Worm (Caenorhabditis elegans): Measurements from ENCODE around the gene pik-1.

DNA sequence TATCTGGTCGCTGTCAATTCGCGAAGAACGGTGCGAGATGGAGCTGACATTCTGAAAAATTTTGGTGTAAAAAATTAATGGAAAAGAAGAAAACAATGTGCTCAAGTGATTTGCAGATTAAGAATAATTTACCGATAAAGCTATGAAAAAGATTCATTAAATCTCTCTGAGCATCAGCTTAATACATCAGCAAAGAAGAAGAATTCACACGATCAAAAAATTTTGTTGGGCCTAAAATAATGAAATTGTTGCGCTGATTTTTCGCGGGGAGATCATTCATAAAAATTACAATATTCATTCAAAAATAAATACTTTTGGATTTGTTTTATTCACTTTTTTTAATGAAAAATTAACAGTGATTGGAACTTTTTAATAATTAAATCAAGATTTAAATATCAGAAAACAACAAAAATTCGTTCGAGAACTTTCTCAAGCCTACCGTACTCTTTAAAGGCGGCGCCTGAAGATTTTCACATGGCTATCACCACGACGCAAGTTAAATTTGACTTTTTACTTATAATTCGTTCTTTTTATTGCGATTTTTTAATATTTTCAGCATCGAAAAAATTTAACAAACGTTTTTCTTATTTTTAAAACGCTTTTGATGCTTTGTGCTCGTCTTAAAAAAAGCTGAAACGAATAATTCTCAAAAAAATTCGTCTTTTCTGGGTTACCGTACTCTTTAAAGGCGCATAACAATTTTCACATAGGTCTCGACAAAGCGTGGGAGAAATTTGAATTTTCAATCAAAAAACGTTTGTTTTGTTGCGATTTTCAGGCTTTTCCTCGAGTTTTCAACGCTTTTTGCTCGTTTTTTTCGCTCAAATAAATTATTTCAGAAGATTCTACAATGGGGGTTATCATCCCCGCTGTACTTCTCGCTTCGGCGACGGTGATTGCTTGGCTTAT, 15.1 kb upstream of the pik-1 start, which contains the start of the genes memi-2 and cyp-31A5:
- TF ChIP-seq elt-2 (tag; optimal IDR thresholded peaks at IDR 0.05) (no peak), nfya-1 (tag; optimal IDR thresholded peaks at IDR 0.05) (no peak), fax-1 (tag; optimal IDR thresholded peaks at IDR 0.05) (no peak), tbx-2 (tag; optimal IDR thresholded peaks at IDR 0.05) (no peak), ceh-6 (GFP tag; optimal IDR thresholded peaks at IDR 0.05) (no peak), C38D4.7 (GFP tag; optimal IDR thresholded peaks at IDR 0.05) (no peak), ama-1 (optimal IDR thresholded peaks at IDR 0.05) (no peak), tbx-7 (tag; optimal IDR thresholded peaks at IDR 0.05) (no peak), pqm-1 (tag; optimal IDR thresholded peaks at IDR 0.05) (no peak), ceh-18 (tag; optimal IDR thresholded peaks at IDR 0.05) (no peak)

Measured in whole organism, late embryonic.